Fruit fly (Drosophila melanogaster): ENCODE measurements around the gene grn.

Gene grn

DNA sequence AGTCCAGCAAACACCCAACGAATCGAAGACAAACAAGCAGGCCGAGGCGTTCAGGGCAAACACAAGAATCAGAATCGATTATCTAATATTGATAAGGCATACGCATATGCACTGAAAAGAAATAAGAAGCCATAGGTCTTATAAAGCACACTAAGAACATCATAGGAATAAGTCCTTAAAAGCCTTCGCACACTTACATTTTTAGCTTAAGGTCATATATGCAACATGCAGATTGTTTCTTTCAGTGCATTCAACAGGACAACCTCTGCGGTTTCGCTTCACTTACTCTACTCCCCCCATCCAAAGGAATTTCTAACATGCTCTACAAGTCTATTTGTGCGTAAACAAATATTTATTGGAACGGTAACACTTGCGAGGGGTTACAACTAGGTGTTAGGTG is 31.4 kb upstream of the grn start (continued):
- TF ChIP-seq bab2 (GFP tag; optimal IDR thresholded peaks at IDR 0.05), result peak; percentile 70
- TF ChIP-seq CG32532 (GFP tag; IDR thresholded peaks at IDR 0.05), result peak; percentile 40; the same call in 1 of the 2 replicates
- TF ChIP-seq maf-S (GFP tag; optimal IDR thresholded peaks at IDR 0.05), result no peak
- no peak for TF ChIP-seq unc-4 (GFP tag; IDR thresholded peaks at IDR 0.05; ENCODE audit: partially characterized antibody)
- no peak for TF ChIP-seq Ada2b (GFP tag; IDR thresholded peaks at IDR 0.05)
- TF ChIP-seq phol (tag; optimal IDR thresholded peaks at IDR 0.05), result peak; percentile 70
- peak; percentile 51 for TF ChIP-seq salm (tag; optimal IDR thresholded peaks at IDR 0.05)
- peak; percentile 13 for TF ChIP-seq NC2α (GFP tag; optimal IDR thresholded peaks at IDR 0.05)
- TF ChIP-seq CG18011 (GFP tag; optimal IDR thresholded peaks at IDR 0.05), result no peak
- TF ChIP-seq CG11696 (GFP tag; IDR thresholded peaks at IDR 0.05), result 0 out of 2 replicates have a peak, but pooled peaks have one; percentile 40
- peak; percentile 26 for TF ChIP-seq CG12769 (tag; optimal IDR thresholded peaks at IDR 0.05)
- peak; percentile 45 for TF ChIP-seq onecut (GFP tag; IDR thresholded peaks at IDR 0.05)
- TF ChIP-seq dysf (GFP tag; IDR thresholded peaks at IDR 0.05), result 0 out of 3 replicates have a peak, but pooled peaks have one; percentile 42
- peak; percentile 55 for TF ChIP-seq Rx (GFP tag; IDR thresholded peaks at IDR 0.05)
- TF ChIP-seq scrt (GFP tag; optimal IDR thresholded peaks at IDR 0.05), result peak; percentile 8
- TF ChIP-seq CG10979 (tag; optimal IDR thresholded peaks at IDR 0.05), result peak; percentile 79
- TF ChIP-seq abd-A (tag; optimal IDR thresholded peaks at IDR 0.05), result no peak
- peak; percentile 46; the same call in 2 of the 3 replicates for TF ChIP-seq CG34422 (GFP tag; IDR thresholded peaks at IDR 0.05)
- TF ChIP-seq CG17385 (GFP tag; optimal IDR thresholded peaks at IDR 0.05), result peak; percentile 26
- no peak for TF ChIP-seq Nf-YB (GFP tag; optimal IDR thresholded peaks at IDR 0.05)
- TF ChIP-seq CG6689 (GFP tag; IDR thresholded peaks at IDR 0.05), result 0 out of 2 replicates have a peak, but pooled peaks have one; percentile 33
- TF ChIP-seq dan (GFP tag; IDR thresholded peaks at IDR 0.05), result peak; percentile 49; the same call in 1 of the 2 replicates
- no peak for TF ChIP-seq Neu2 (GFP tag; optimal IDR thresholded peaks at IDR 0.05; ENCODE audit: borderline replicate concordance)
- TF ChIP-seq rib (GFP tag; IDR thresholded peaks at IDR 0.05), result no peak
- TF ChIP-seq Kr (GFP tag; optimal IDR thresholded peaks at IDR 0.05), result peak; percentile 56
- peak; percentile 53 for TF ChIP-seq CG16815 (GFP tag; optimal IDR thresholded peaks at IDR 0.05)
- peak; percentile 51 for TF ChIP-seq CG11723 (GFP tag; optimal IDR thresholded peaks at IDR 0.05)
- TF ChIP-seq exex (tag; optimal IDR thresholded peaks at IDR 0.05), result no peak
- TF ChIP-seq CG10565 (GFP tag; optimal IDR thresholded peaks at IDR 0.05), result no peak
- peak; percentile 49 for TF ChIP-seq jumu (GFP tag; optimal IDR thresholded peaks at IDR 0.05)
- TF ChIP-seq CG18262 (tag; optimal IDR thresholded peaks at IDR 0.05), result peak; percentile 76
- TF ChIP-seq Sry-δ (GFP tag; optimal IDR thresholded peaks at IDR 0.05), result peak; percentile 27
- peak; percentile 14 for TF ChIP-seq caup (GFP tag; optimal IDR thresholded peaks at IDR 0.05; ENCODE audit: severe bottlenecking)
- TF ChIP-seq wek (GFP tag; optimal IDR thresholded peaks at IDR 0.05), result no peak
- no peak for TF ChIP-seq B-H2 (GFP tag; optimal IDR thresholded peaks at IDR 0.05)
- peak; percentile 1 for TF ChIP-seq CG1792 (GFP tag; optimal IDR thresholded peaks at IDR 0.05)
- no peak; the same call in 1 of the 2 replicates for TF ChIP-seq Atf6 (GFP tag; IDR thresholded peaks at IDR 0.05)
- peak; percentile 62 for TF ChIP-seq CG2875 (GFP tag; optimal IDR thresholded peaks at IDR 0.05)
- no peak for TF ChIP-seq CG6175 (GFP tag; IDR thresholded peaks at IDR 0.05)
- peak; percentile 59 for TF ChIP-seq CG6254 (GFP tag; optimal IDR thresholded peaks at IDR 0.05)
- TF ChIP-seq ab (GFP tag; optimal IDR thresholded peaks at IDR 0.05), result peak; percentile 31
- TF ChIP-seq CG8388 (GFP tag; optimal IDR thresholded peaks at IDR 0.05), result peak; percentile 64
- TF ChIP-seq Vsx1 (GFP tag; optimal IDR thresholded peaks at IDR 0.05), result peak; percentile 55
- no peak for TF ChIP-seq prd (optimal IDR thresholded peaks at IDR 0.05)
- peak; percentile 86 for TF ChIP-seq prd (GFP tag; IDR thresholded peaks at IDR 0.05)
- TF ChIP-seq btn (GFP tag; optimal IDR thresholded peaks at IDR 0.05), result peak; percentile 57
- peak; percentile 5 for TF ChIP-seq Ets97D (GFP tag; optimal IDR thresholded peaks at IDR 0.05)
- TF ChIP-seq CG1603 (tag; optimal IDR thresholded peaks at IDR 0.05), result peak; percentile 75
- TF ChIP-seq CG30431 (GFP tag; optimal IDR thresholded peaks at IDR 0.05), result peak; percentile 48
- TF ChIP-seq Nf-YA (GFP tag; IDR thresholded peaks at IDR 0.05), result 0 out of 2 replicates have a peak, but pooled peaks have one; percentile 51

Data from whole organism, embryonic.